Worm (Caenorhabditis elegans) whole organism, L3 larva: ENCODE measurements around the gene col-41.

Experiments used
- ama-1 ChIP-seq: fragments of 150-350 bp; optimal IDR thresholded peaks from 2 replicates; lab custom pipeline; 2018
- ceh-16 ChIP-seq: sonication (generic microtip); optimal IDR thresholded peaks from 2 replicates; lab custom pipeline; 2017; ENCODE audit warnings: missing biosample characterization, missing genetic modification characterization
- elt-1 ChIP-seq: fragments of 150-350 bp; optimal IDR thresholded peaks from 2 replicates; lab custom pipeline; 2014; ENCODE audit warnings: missing biosample characterization, missing genetic modification characterization
- nhr-237 ChIP-seq: fragments of 150-350 bp; optimal IDR thresholded peaks from 2 replicates; lab custom pipeline; 2014; ENCODE audit warnings: missing biosample characterization, missing genetic modification characterization
- pqm-1 ChIP-seq: fragments of 150-350 bp; optimal IDR thresholded peaks from 2 replicates; lab custom pipeline; 2017; ENCODE audit warnings: missing biosample characterization, missing genetic modification characterization, inconsistent platforms
- snpc-4 ChIP-seq: fragments of 150-350 bp; optimal IDR thresholded peaks from 2 replicates; lab custom pipeline; 2014; ENCODE audit warnings: missing biosample characterization, missing genetic modification characterization

- TF ChIP-seq ceh-16 (no peak), pqm-1 (tag; lab: Kevin White, UChicago) (no peak), elt-1 (tag; lab: Kevin White, UChicago) (no peak), snpc-4 (tag; lab: Kevin White, UChicago) (no peak), nhr-237 (no peak), ama-1 (lab: Kevin White, UChicago) (no peak)
Observed at ce11 chrX:15166122-15166521, 10.2 kb downstream of the col-41 start, which contains the start of gene T10B10.8.
